Fruit fly (Drosophila melanogaster) whole organism, embryonic: ENCODE results near the gene CG12321.

Source experiments
- B-H1 ChIP-seq: fragments of 200-800 bp; sonication (Bioruptor generic); IDR thresholded peaks from 3 replicates; pipeline ENCODE4 v1.3.6; 2022; ENCODE audit warnings: missing biosample characterization, missing genetic modification characterization
- Bgb ChIP-seq: fragments of 200-800 bp; sonication (Bioruptor generic); IDR thresholded peaks from 2 replicates; pipeline ENCODE4 v1.3.6; 2022; ENCODE audit warnings: missing biosample characterization, missing genetic modification characterization; ENCODE audit not compliant: partially characterized antibody
- CG11456 ChIP-seq: fragments of 200-800 bp; sonication (Bioruptor generic); IDR thresholded peaks from 3 replicates; pipeline ENCODE4 v1.3.6; 2022; ENCODE audit warnings: missing biosample characterization, missing genetic modification characterization
- CG12104 ChIP-seq: fragments of 200-800 bp; sonication (Bioruptor generic); optimal IDR thresholded peaks from 3 replicates; lab custom pipeline; 2016; ENCODE audit warnings: missing biosample characterization, missing genetic modification characterization
- CG12659 ChIP-seq: fragments of 200-800 bp; sonication (Bioruptor generic); optimal IDR thresholded peaks from 3 replicates; lab custom pipeline; 2017; ENCODE audit warnings: mild to moderate bottlenecking, missing biosample characterization, missing genetic modification reagents, missing genetic modification characterization
- CG12744 ChIP-seq: fragments of 200-800 bp; sonication (Bioruptor generic); optimal IDR thresholded peaks from 2 replicates; lab custom pipeline; 2016; ENCODE audit warnings: missing biosample characterization, missing genetic modification characterization
- CG13775 ChIP-seq: fragments of 200-800 bp; sonication (Bioruptor generic); optimal IDR thresholded peaks from 3 replicates; lab custom pipeline; 2017; ENCODE audit warnings: missing biosample characterization, mild to moderate bottlenecking, missing genetic modification characterization
- CG15514 ChIP-seq: fragments of 200-800 bp; sonication (Bioruptor generic); optimal IDR thresholded peaks from 3 replicates; lab custom pipeline; 2017; ENCODE audit warnings: missing biosample characterization, missing genetic modification characterization, mild to moderate bottlenecking, moderate library complexity, missing genetic modification reagents
- CG1602 ChIP-seq: fragments of 200-800 bp; sonication (Bioruptor generic); optimal IDR thresholded peaks from 3 replicates; lab custom pipeline; 2016; ENCODE audit warnings: missing biosample characterization, missing genetic modification characterization
- CG17829 ChIP-seq: fragments of 200-800 bp; optimal IDR thresholded peaks from 2 replicates; lab custom pipeline; 2019; ENCODE audit warnings: missing biosample characterization, mild to moderate bottlenecking, missing genetic modification characterization, moderate library complexity
- CG18262 ChIP-seq: fragments of 200-800 bp; optimal IDR thresholded peaks from 3 replicates; lab custom pipeline; 2019; ENCODE audit warnings: missing biosample characterization, mild to moderate bottlenecking, missing genetic modification characterization, moderate library complexity
- CG2712 ChIP-seq: fragments of 200-800 bp; optimal IDR thresholded peaks from 3 replicates; lab custom pipeline; 2019; ENCODE audit warnings: missing biosample characterization, mild to moderate bottlenecking, missing genetic modification characterization, moderate library complexity
- CG32532 ChIP-seq: fragments of 200-800 bp; sonication (Bioruptor generic); IDR thresholded peaks from 2 replicates; pipeline ENCODE4 v1.3.6; 2022; ENCODE audit warnings: missing biosample characterization, missing genetic modification characterization
- CG6272 ChIP-seq: fragments of 200-800 bp; sonication (Bioruptor generic); IDR thresholded peaks from 2 replicates; pipeline ENCODE4 v1.3.6; 2022; ENCODE audit warnings: missing biosample characterization, missing genetic modification characterization
- CG6813 ChIP-seq: fragments of 200-800 bp; sonication (Bioruptor generic); optimal IDR thresholded peaks from 2 replicates; lab custom pipeline; 2017; ENCODE audit warnings: missing biosample characterization, missing genetic modification characterization, mild to moderate bottlenecking, moderate library complexity, missing genetic modification reagents
- CG7839 ChIP-seq: fragments of 200-800 bp; sonication (Bioruptor generic); optimal IDR thresholded peaks from 3 replicates; lab custom pipeline; 2018; ENCODE audit warnings: missing biosample characterization, mild to moderate bottlenecking, missing genetic modification characterization, moderate library complexity
- CG8924 ChIP-seq: fragments of 200-800 bp; optimal IDR thresholded peaks from 3 replicates; lab custom pipeline; 2019; ENCODE audit warnings: missing biosample characterization, mild to moderate bottlenecking, missing genetic modification characterization, moderate library complexity
- CTCF ChIP-seq: fragments of 200-800 bp; sonication (Bioruptor generic); optimal IDR thresholded peaks from 2 replicates; lab custom pipeline; 2017; ENCODE audit warnings: missing biosample characterization, mild to moderate bottlenecking, missing genetic modification characterization, moderate library complexity
- D19A ChIP-seq: fragments of 200-800 bp; optimal IDR thresholded peaks from 3 replicates; lab custom pipeline; 2019; ENCODE audit warnings: missing biosample characterization, mild to moderate bottlenecking, missing genetic modification characterization, moderate library complexity
- Dfd ChIP-seq, 2 experiments: fragments of >200 bp; optimal IDR thresholded peaks; 2 replicates each; lab custom pipeline; 2017; ENCODE audit warnings: missing biosample characterization in 2 of 2, missing genetic modification characterization in 2 of 2
- Dref ChIP-seq: fragments of 200-800 bp; sonication (Bioruptor generic); IDR thresholded peaks from 2 replicates; pipeline ENCODE4 v1.3.6; 2022; ENCODE audit warnings: missing biosample characterization, missing genetic modification characterization
- Fer1 ChIP-seq: fragments of 200-800 bp; sonication (Bioruptor generic); optimal IDR thresholded peaks from 2 replicates; lab custom pipeline; 2017; ENCODE audit warnings: missing biosample characterization, mild to moderate bottlenecking, missing genetic modification characterization
- Gug ChIP-seq: fragments of 200-800 bp; sonication (Bioruptor generic); IDR thresholded peaks from 4 replicates; pipeline ENCODE4 v1.3.6; 2022; ENCODE audit warnings: missing biosample characterization, missing genetic modification characterization
- Hr3 ChIP-seq: fragments of 200-800 bp; sonication (Bioruptor generic); optimal IDR thresholded peaks from 3 replicates; lab custom pipeline; 2016; ENCODE audit warnings: missing biosample characterization, missing genetic modification characterization
- NFAT ChIP-seq: fragments of 200-800 bp; sonication (Bioruptor generic); IDR thresholded peaks from 2 replicates; pipeline ENCODE4 v1.3.6; 2022; ENCODE audit warnings: missing biosample characterization, missing genetic modification characterization
- Neu2 ChIP-seq: fragments of 200-800 bp; sonication (Bioruptor generic); optimal IDR thresholded peaks from 3 replicates; lab custom pipeline; 2016; ENCODE audit warnings: missing biosample characterization, missing genetic modification characterization, borderline replicate concordance
- Oli ChIP-seq: fragments of 200-800 bp; sonication (Bioruptor generic); optimal IDR thresholded peaks from 2 replicates; lab custom pipeline; 2018; ENCODE audit warnings: missing biosample characterization, mild to moderate bottlenecking, missing genetic modification characterization, moderate library complexity
- Ravus ChIP-seq: fragments of 200-800 bp; sonication (Bioruptor generic); IDR thresholded peaks from 2 replicates; pipeline ENCODE4 v1.3.6; 2022; ENCODE audit warnings: missing biosample characterization, missing genetic modification characterization
- Sin3A ChIP-seq: fragments of >200 bp; optimal IDR thresholded peaks from 2 replicates; lab custom pipeline; 2018
- Xbp1 ChIP-seq: fragments of 200-800 bp; sonication (Bioruptor generic); optimal IDR thresholded peaks from 3 replicates; lab custom pipeline; 2016; ENCODE audit warnings: missing biosample characterization, mild to moderate bottlenecking, missing genetic modification characterization
- ato ChIP-seq: fragments of 200-800 bp; sonication (Bioruptor generic); IDR thresholded peaks from 2 replicates; pipeline ENCODE4 v1.3.6; 2022; ENCODE audit warnings: missing biosample characterization, missing genetic modification characterization; ENCODE audit not compliant: partially characterized antibody
- bigmax ChIP-seq: fragments of 200-800 bp; sonication (Bioruptor generic); optimal IDR thresholded peaks from 2 replicates; lab custom pipeline; 2018; ENCODE audit warnings: missing biosample characterization, mild to moderate bottlenecking, missing genetic modification characterization
- cg ChIP-seq: fragments of 200-800 bp; sonication (Bioruptor generic); optimal IDR thresholded peaks from 3 replicates; lab custom pipeline; 2019; ENCODE audit warnings: missing biosample characterization, mild to moderate bottlenecking, missing genetic modification characterization, moderate library complexity
- chn ChIP-seq: fragments of 200-800 bp; sonication (Bioruptor generic); optimal IDR thresholded peaks from 2 replicates; lab custom pipeline; 2016; ENCODE audit warnings: missing biosample characterization, missing genetic modification characterization
- ci ChIP-seq: fragments of 200-800 bp; sonication (Bioruptor generic); IDR thresholded peaks from 3 replicates; pipeline ENCODE4 v1.3.6; 2022; ENCODE audit warnings: missing biosample characterization, missing genetic modification characterization
- en ChIP-seq: fragments of 200-800 bp; sonication (Bioruptor generic); optimal IDR thresholded peaks from 2 replicates; lab custom pipeline; 2016; ENCODE audit warnings: missing biosample characterization, missing genetic modification characterization
- gfzf ChIP-seq: fragments of 200-800 bp; sonication (Bioruptor generic); optimal IDR thresholded peaks from 2 replicates; lab custom pipeline; 2016; ENCODE audit warnings: missing biosample characterization, mild to moderate bottlenecking, missing genetic modification characterization, moderate library complexity
- grau ChIP-seq: fragments of 200-800 bp; optimal IDR thresholded peaks from 3 replicates; lab custom pipeline; 2019; ENCODE audit warnings: missing biosample characterization, mild to moderate bottlenecking, missing genetic modification characterization, moderate library complexity
- ham ChIP-seq: fragments of 200-800 bp; sonication (Bioruptor generic); IDR thresholded peaks from 2 replicates; pipeline ENCODE4 v1.3.6; 2022; ENCODE audit warnings: missing biosample characterization, missing genetic modification characterization
- lola ChIP-seq, 3 experiments: fragments of >200 bp in 2 of 3; fragments of 200-800 bp in 1 of 3; sonication (Bioruptor generic) in 1 of 3; optimal IDR thresholded peaks; 2 replicates each; lab custom pipeline; 2017 to 2019; ENCODE audit warnings: missing biosample characterization in 3 of 3, missing genetic modification characterization in 3 of 3, mild to moderate bottlenecking in 1 of 3, moderate library complexity in 1 of 3
- nerfin-1 ChIP-seq: fragments of 200-800 bp; sonication (Bioruptor generic); optimal IDR thresholded peaks from 3 replicates; lab custom pipeline; 2019; ENCODE audit warnings: missing biosample characterization, mild to moderate bottlenecking, missing genetic modification characterization, moderate library complexity
- nmo ChIP-seq: fragments of 200-800 bp; sonication (Bioruptor generic); optimal IDR thresholded peaks from 2 replicates; lab custom pipeline; 2018; ENCODE audit warnings: missing biosample characterization, mild to moderate bottlenecking, missing genetic modification characterization, moderate library complexity
- pan ChIP-seq, 4 experiments: fragments of >200 bp in 3 of 4; fragments of 200-800 bp in 1 of 4; sonication (Bioruptor generic) in 1 of 4; optimal IDR thresholded peaks in 3 of 4; IDR thresholded peaks in 1 of 4; 2 replicates each; pipeline versions ENCODE4 v1.3.6 to Lab custom; 2017 to 2022; ENCODE audit warnings: missing biosample characterization in 2 of 4, missing genetic modification characterization in 2 of 4, mixed read lengths in 1 of 4
- salm ChIP-seq: fragments of 200-800 bp; sonication (Bioruptor generic); optimal IDR thresholded peaks from 2 replicates; lab custom pipeline; 2018; ENCODE audit warnings: missing biosample characterization, mild to moderate bottlenecking, missing genetic modification characterization
- seq ChIP-seq: fragments of 200-800 bp; sonication (Bioruptor generic); IDR thresholded peaks from 2 replicates; pipeline ENCODE4 v1.3.6; 2022; ENCODE audit warnings: missing biosample characterization, missing genetic modification characterization
- stwl ChIP-seq: fragments of 200-800 bp; sonication (Bioruptor generic); optimal IDR thresholded peaks from 3 replicates; lab custom pipeline; 2018; ENCODE audit warnings: missing biosample characterization, mild to moderate bottlenecking, missing genetic modification characterization, moderate library complexity
- zfh1 ChIP-seq: fragments of 200-800 bp; sonication (Bioruptor generic); IDR thresholded peaks from 3 replicates; pipeline ENCODE4 v1.3.6; 2022; ENCODE audit warnings: missing biosample characterization, missing genetic modification characterization

Gene CG12321

DNA sequence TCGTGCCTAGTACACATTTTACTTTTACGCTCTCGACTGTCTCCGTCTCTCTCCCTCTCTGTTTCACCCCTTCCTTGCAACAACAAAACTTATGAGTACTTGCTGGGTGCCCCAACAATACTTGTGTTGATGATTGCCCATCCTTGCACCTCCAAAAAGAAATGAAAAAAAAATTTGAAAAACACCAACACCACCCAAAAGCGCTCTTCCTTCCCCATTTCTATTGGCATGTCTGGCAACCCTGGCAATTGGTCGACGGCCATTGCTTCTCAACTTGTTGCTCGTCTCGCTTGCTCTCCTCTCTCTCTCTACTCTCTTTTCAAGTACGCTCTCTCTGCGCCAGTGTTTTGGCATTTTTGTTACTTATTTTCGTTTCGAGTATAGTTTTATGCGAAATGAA lies 20.1 kb downstream of the CG12321 start (continued):
- TF ChIP-seq CG6272 (no peak), CG32532 (peak; percentile 74)

DNA sequence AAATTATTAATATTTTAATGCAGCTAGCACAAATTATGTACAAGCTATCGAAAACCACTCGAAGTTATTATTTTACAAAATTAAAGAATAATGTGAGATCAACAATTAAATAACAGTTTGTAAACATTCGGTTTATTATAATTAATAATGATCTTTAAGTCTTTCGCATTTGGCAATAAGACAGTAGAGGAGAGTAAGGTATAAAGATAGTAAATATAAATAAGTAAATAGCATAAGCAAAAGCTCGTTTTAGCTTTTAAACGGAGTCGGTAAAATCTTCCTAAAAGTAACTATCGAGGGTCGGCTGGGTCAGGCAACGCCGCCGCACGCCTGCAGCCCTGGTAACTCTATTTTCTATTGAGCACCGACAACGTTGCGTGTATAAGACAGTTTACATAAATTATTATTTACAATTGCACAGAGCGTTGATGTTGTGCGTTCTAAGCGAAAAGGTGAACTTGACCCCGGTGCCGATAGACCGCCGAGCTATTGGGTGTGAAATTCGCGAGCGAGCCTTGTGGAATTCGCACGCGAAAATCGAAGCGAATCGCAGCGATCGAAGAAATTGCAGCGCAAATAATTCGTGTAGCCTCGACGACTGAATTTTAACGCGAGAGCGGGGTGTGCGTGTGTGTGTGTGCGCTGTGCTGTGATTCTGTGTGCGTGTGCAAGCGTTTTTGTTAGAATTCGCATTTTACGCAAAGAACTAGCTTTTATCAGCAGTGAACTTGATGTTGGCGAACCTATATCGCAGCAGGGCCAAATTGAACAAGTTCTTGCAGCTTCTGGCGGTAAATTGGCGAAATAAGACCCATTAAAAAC lies 20.9 kb downstream of the CG12321 start, which contains the start of gene wrd:
Gene wrd (plus strand): TSS at position 342 of the 822 bp plus-strand sequence.
- TF ChIP-seq CG17829 (tag; lab: Kevin White, UChicago) (peak; percentile 20), CG1602 (GFP tag; lab: Kevin White, UChicago) (peak; percentile 35), Xbp1 (GFP tag; lab: Kevin White, UChicago) (peak; percentile 38), CG6813 (GFP tag; lab: Kevin White, UChicago) (no peak), CG7839 (tag; lab: Kevin White, UChicago) (peak; percentile 28), pan (optimal IDR thresholded peaks at IDR 0.05; lab: Kevin White, UChicago) (no peak), pan (GFP tag; optimal IDR thresholded peaks at IDR 0.05 in 1 of 2, IDR thresholded peaks at IDR 0.05 in 1 of 2) (peak in 1 of 2 experiments; percentile 9), CG12659 (GFP tag; lab: Kevin White, UChicago) (peak; percentile 30), Sin3A (lab: Kevin White, UChicago) (no peak), B-H1 (GFP tag; lab: Robert Waterston, UW) (no peak), salm (tag; lab: Kevin White, UChicago) (no peak), nmo (GFP tag; lab: Kevin White, UChicago) (peak; percentile 38), CG11456 (GFP tag; lab: Robert Waterston, UW) (peak; percentile 58; the same call in 1 of the 3 replicates), NFAT (GFP tag; lab: Robert Waterston, UW) (peak; percentile 50; the same call in 1 of the 2 replicates), stwl (peak; percentile 15), ato (GFP tag; lab: Robert Waterston, UW) (0 out of 2 replicates have a peak, but pooled peaks have one; percentile 18), CG13775 (GFP tag; lab: Kevin White, UChicago) (peak; percentile 19), CG2712 (tag; lab: Kevin White, UChicago) (peak; percentile 27), Neu2 (no peak), CG12744 (GFP tag; lab: Kevin White, UChicago) (no peak), chn (no peak), grau (peak; percentile 33), bigmax (GFP tag; lab: Kevin White, UChicago) (no peak), Fer1 (GFP tag; lab: Kevin White, UChicago) (peak; percentile 13), en (GFP tag; lab: Kevin White, UChicago) (no peak), CG12104 (GFP tag; lab: Kevin White, UChicago) (peak; percentile 17), seq (GFP tag; lab: Robert Waterston, UW) (no peak), ham (GFP tag; lab: Robert Waterston, UW) (no peak), ci (0 out of 3 replicates have a peak, but pooled peaks have one; percentile 7), Dref (peak; percentile 36; the same call in 1 of the 2 replicates), gfzf (GFP tag; lab: Kevin White, UChicago) (no peak), D19A (tag; lab: Kevin White, UChicago) (peak; percentile 2), CTCF (GFP tag; lab: Kevin White, UChicago) (no peak), Gug (GFP tag; lab: Robert Waterston, UW) (peak; percentile 51; the same call in 1 of the 4 replicates), CG15514 (peak; percentile 79), lola (GFP tag; optimal IDR thresholded peaks at IDR 0.05; lab: Kevin White, UChicago) (peak in 1 of 3 experiments; percentile 39), Dfd (GFP tag; optimal IDR thresholded peaks at IDR 0.05; lab: Kevin White, UChicago) (no peak), cg (peak; percentile 75), nerfin-1 (peak; percentile 39), Oli (peak; percentile 33), Bgb (GFP tag; lab: Robert Waterston, UW) (peak; percentile 49), Ravus (GFP tag; lab: Robert Waterston, UW) (no peak), Hr3 (peak; percentile 28), CG8924 (tag; lab: Kevin White, UChicago) (peak; percentile 36), zfh1 (no peak; the same call in 2 of the 3 replicates), CG18262 (tag; lab: Kevin White, UChicago) (peak; percentile 63)
